Fruit fly (Drosophila melanogaster) whole organism, embryonic: ENCODE results near the gene borr.

ENCODE experiments used
- Aef1 ChIP-seq: fragments of 200-800 bp; sonication (Bioruptor generic); IDR thresholded peaks from 3 replicates; pipeline ENCODE4 v1.3.6; 2022; ENCODE audit warnings: missing biosample characterization, missing genetic modification characterization
- Asciz ChIP-seq: fragments of 200-800 bp; sonication (Bioruptor generic); optimal IDR thresholded peaks from 2 replicates; lab custom pipeline; 2017; ENCODE audit warnings: missing biosample characterization, mild to moderate bottlenecking, missing genetic modification characterization, missing genetic modification reagents
- Atf3 ChIP-seq: fragments of 200-800 bp; sonication (Bioruptor generic); optimal IDR thresholded peaks from 3 replicates; lab custom pipeline; 2016; ENCODE audit warnings: missing biosample characterization, missing genetic modification characterization
- Bgb ChIP-seq: fragments of 200-800 bp; sonication (Bioruptor generic); IDR thresholded peaks from 2 replicates; pipeline ENCODE4 v1.3.6; 2022; ENCODE audit warnings: missing biosample characterization, missing genetic modification characterization; ENCODE audit not compliant: partially characterized antibody
- CG12219 ChIP-seq: fragments of 200-800 bp; sonication (Bioruptor generic); optimal IDR thresholded peaks from 3 replicates; lab custom pipeline; 2018; ENCODE audit warnings: missing biosample characterization, mild to moderate bottlenecking, missing genetic modification characterization
- CG1233 ChIP-seq: fragments of 200-800 bp; sonication (Bioruptor generic); optimal IDR thresholded peaks from 4 replicates; lab custom pipeline; 2018; ENCODE audit warnings: missing biosample characterization, mild to moderate bottlenecking, missing genetic modification characterization
- CG15479 ChIP-seq: fragments of 200-800 bp; sonication (Bioruptor generic); optimal IDR thresholded peaks from 3 replicates; lab custom pipeline; 2019; ENCODE audit warnings: missing biosample characterization, mild to moderate bottlenecking, missing genetic modification characterization, moderate library complexity
- CG15601 ChIP-seq: fragments of 200-800 bp; sonication (Bioruptor generic); optimal IDR thresholded peaks from 3 replicates; lab custom pipeline; 2019; ENCODE audit warnings: missing biosample characterization, mild to moderate bottlenecking, missing genetic modification characterization, moderate library complexity
- CG16779 ChIP-seq: fragments of 200-800 bp; sonication (Bioruptor generic); IDR thresholded peaks from 2 replicates; pipeline ENCODE4 v1.3.6; 2022; ENCODE audit warnings: missing biosample characterization, missing genetic modification characterization
- CG17186 ChIP-seq: fragments of 200-800 bp; sonication (Bioruptor generic); optimal IDR thresholded peaks from 3 replicates; lab custom pipeline; 2017; ENCODE audit warnings: missing biosample characterization, missing genetic modification reagents, missing genetic modification characterization
- CG17328 ChIP-seq: fragments of 200-800 bp; sonication (Bioruptor generic); IDR thresholded peaks from 2 replicates; pipeline ENCODE4 v1.3.6; 2022; ENCODE audit warnings: missing biosample characterization, missing genetic modification characterization
- CG17361 ChIP-seq: fragments of 200-800 bp; sonication (Bioruptor generic); IDR thresholded peaks from 3 replicates; pipeline ENCODE4 v1.3.6; 2022; ENCODE audit warnings: missing biosample characterization, missing genetic modification characterization
- CG18011 ChIP-seq: fragments of 200-800 bp; sonication (Bioruptor generic); optimal IDR thresholded peaks from 2 replicates; lab custom pipeline; 2017; ENCODE audit warnings: missing biosample characterization, missing genetic modification characterization, mild to moderate bottlenecking, moderate library complexity, missing genotype
- CG3065 ChIP-seq: fragments of 200-800 bp; sonication (Bioruptor generic); optimal IDR thresholded peaks from 2 replicates; lab custom pipeline; 2016; ENCODE audit warnings: missing biosample characterization, missing genetic modification characterization
- CG3995 ChIP-seq: fragments of 200-800 bp; sonication (Bioruptor generic); optimal IDR thresholded peaks from 3 replicates; lab custom pipeline; 2016; ENCODE audit warnings: missing biosample characterization, missing genetic modification characterization
- CG4404 ChIP-seq: fragments of 200-800 bp; sonication (Bioruptor generic); IDR thresholded peaks from 2 replicates; pipeline ENCODE4 v1.3.6; 2022; ENCODE audit warnings: missing biosample characterization, missing genetic modification characterization
- CG4730 ChIP-seq: fragments of 200-800 bp; sonication (Bioruptor generic); IDR thresholded peaks from 2 replicates; pipeline ENCODE4 v1.3.6; 2022; ENCODE audit warnings: missing biosample characterization, missing genetic modification characterization
- CG5245 ChIP-seq: fragments of 200-800 bp; sonication (Bioruptor generic); optimal IDR thresholded peaks from 3 replicates; lab custom pipeline; 2016; ENCODE audit warnings: missing biosample characterization, missing genetic modification characterization
- CG9215 ChIP-seq: fragments of 200-800 bp; sonication (Bioruptor generic); IDR thresholded peaks from 2 replicates; pipeline ENCODE4 v1.3.6; 2022; ENCODE audit warnings: missing biosample characterization, missing genetic modification characterization
- CG9876 ChIP-seq: fragments of 200-800 bp; sonication (Bioruptor generic); optimal IDR thresholded peaks from 2 replicates; lab custom pipeline; 2016; ENCODE audit warnings: missing biosample characterization, missing genetic modification characterization
- CHES-1-like ChIP-seq: fragments of 200-800 bp; sonication (Bioruptor generic); optimal IDR thresholded peaks from 2 replicates; lab custom pipeline; 2016; ENCODE audit warnings: missing biosample characterization, missing genetic modification characterization
- CrebB ChIP-seq: fragments of 200-800 bp; sonication (Bioruptor generic); optimal IDR thresholded peaks from 3 replicates; lab custom pipeline; 2018; ENCODE audit warnings: missing biosample characterization, mild to moderate bottlenecking, missing genetic modification characterization
- E2f1 ChIP-seq: fragments of 200-800 bp; sonication (Bioruptor generic); IDR thresholded peaks from 2 replicates; pipeline ENCODE4 v1.3.6; 2022; ENCODE audit warnings: missing biosample characterization, missing genetic modification characterization
- ERR ChIP-seq: fragments of 200-800 bp; sonication (Bioruptor generic); optimal IDR thresholded peaks from 2 replicates; lab custom pipeline; 2016; ENCODE audit warnings: missing biosample characterization, missing genetic modification characterization
- Fer2 ChIP-seq: fragments of 200-800 bp; sonication (Bioruptor generic); optimal IDR thresholded peaks from 2 replicates; lab custom pipeline; 2018; ENCODE audit warnings: missing biosample characterization, mild to moderate bottlenecking, missing genetic modification characterization, moderate library complexity
- Hey ChIP-seq: fragments of 200-800 bp; sonication (Bioruptor generic); optimal IDR thresholded peaks from 3 replicates; lab custom pipeline; 2018; ENCODE audit warnings: missing biosample characterization, mild to moderate bottlenecking, missing genetic modification characterization
- Hr3 ChIP-seq: fragments of 200-800 bp; sonication (Bioruptor generic); optimal IDR thresholded peaks from 3 replicates; lab custom pipeline; 2016; ENCODE audit warnings: missing biosample characterization, missing genetic modification characterization
- Hr78 ChIP-seq, 2 experiments: fragments of 200-800 bp in 1 of 2; fragments of >200 bp in 1 of 2; sonication (Bioruptor generic) in 1 of 2; optimal IDR thresholded peaks; 2 replicates each; lab custom pipeline; 2017 to 2019; ENCODE audit warnings: missing biosample characterization in 2 of 2, missing genetic modification characterization in 2 of 2, mild to moderate bottlenecking in 1 of 2, moderate library complexity in 1 of 2
- MTF-1 ChIP-seq: fragments of 200-800 bp; sonication (Bioruptor generic); optimal IDR thresholded peaks from 2 replicates; lab custom pipeline; 2018; ENCODE audit warnings: missing biosample characterization, mild to moderate bottlenecking, missing genetic modification characterization, borderline replicate concordance
- Max ChIP-seq: fragments of 200-800 bp; sonication (Bioruptor generic); optimal IDR thresholded peaks from 2 replicates; lab custom pipeline; 2016; ENCODE audit warnings: missing biosample characterization, mild to moderate bottlenecking, missing genetic modification characterization
- Spps ChIP-seq: fragments of 200-800 bp; sonication (Bioruptor generic); optimal IDR thresholded peaks from 2 replicates; lab custom pipeline; 2018; ENCODE audit warnings: missing biosample characterization, mild to moderate bottlenecking, missing genetic modification characterization
- Ssrp ChIP-seq: fragments of 200-800 bp; sonication (Bioruptor generic); optimal IDR thresholded peaks from 2 replicates; lab custom pipeline; 2018; ENCODE audit warnings: missing biosample characterization, mild to moderate bottlenecking, missing genetic modification characterization, moderate library complexity
- abd-A ChIP-seq: fragments of 200-800 bp; sonication (Bioruptor generic); optimal IDR thresholded peaks from 3 replicates; lab custom pipeline; 2019; ENCODE audit warnings: missing biosample characterization, mild to moderate bottlenecking, missing genetic modification characterization, moderate library complexity
- al ChIP-seq: fragments of 200-800 bp; sonication (Bioruptor generic); IDR thresholded peaks from 2 replicates; pipeline ENCODE4 v1.3.6; 2022; ENCODE audit warnings: missing biosample characterization, missing genetic modification characterization
- crc ChIP-seq: fragments of 200-800 bp; sonication (Bioruptor generic); optimal IDR thresholded peaks from 2 replicates; lab custom pipeline; 2016; ENCODE audit warnings: missing biosample characterization, missing genetic modification characterization
- dan ChIP-seq: fragments of 200-800 bp; sonication (Bioruptor generic); IDR thresholded peaks from 2 replicates; pipeline ENCODE4 v1.3.6; 2022; ENCODE audit warnings: missing biosample characterization, missing genetic modification characterization
- dimm ChIP-seq: fragments of 200-800 bp; sonication (Bioruptor generic); IDR thresholded peaks from 2 replicates; pipeline ENCODE4 v1.3.6; 2022; ENCODE audit warnings: missing biosample characterization, missing genetic modification characterization
- dm ChIP-seq: fragments of 200-800 bp; sonication (Bioruptor generic); optimal IDR thresholded peaks from 3 replicates; lab custom pipeline; 2016; ENCODE audit warnings: missing biosample characterization, missing genetic modification characterization
- emc ChIP-seq: fragments of 200-800 bp; sonication (Bioruptor generic); optimal IDR thresholded peaks from 2 replicates; lab custom pipeline; 2016; ENCODE audit warnings: missing biosample characterization, missing genetic modification characterization
- eyg ChIP-seq: fragments of 200-800 bp; sonication (Bioruptor generic); optimal IDR thresholded peaks from 3 replicates; lab custom pipeline; 2016; ENCODE audit warnings: missing biosample characterization, missing genetic modification characterization
- fd102C ChIP-seq: fragments of 200-800 bp; sonication (Bioruptor generic); optimal IDR thresholded peaks from 2 replicates; lab custom pipeline; 2018; ENCODE audit warnings: missing biosample characterization, mild to moderate bottlenecking, missing genetic modification characterization, moderate library complexity
- nerfin-1 ChIP-seq: fragments of 200-800 bp; sonication (Bioruptor generic); optimal IDR thresholded peaks from 3 replicates; lab custom pipeline; 2019; ENCODE audit warnings: missing biosample characterization, mild to moderate bottlenecking, missing genetic modification characterization, moderate library complexity
- nerfin-2 ChIP-seq: fragments of 200-800 bp; sonication (Bioruptor generic); IDR thresholded peaks from 2 replicates; pipeline ENCODE4 v1.3.6; 2022; ENCODE audit warnings: missing biosample characterization, missing genetic modification characterization; ENCODE audit not compliant: partially characterized antibody
- pho ChIP-seq: fragments of 200-800 bp; sonication (Bioruptor generic); optimal IDR thresholded peaks from 2 replicates; lab custom pipeline; 2016; ENCODE audit warnings: missing biosample characterization, missing genetic modification characterization
- prd ChIP-seq, 3 experiments: fragments of >200 bp in 2 of 3; fragments of 200-800 bp in 1 of 3; sonication (Bioruptor generic) in 1 of 3; optimal IDR thresholded peaks in 2 of 3; IDR thresholded peaks in 1 of 3; 2 replicates in 2 of 3; 3 replicates in 1 of 3; pipeline versions ENCODE4 v1.3.6 to Lab custom; 2017 to 2022; ENCODE audit warnings: missing biosample characterization in 1 of 3, missing genetic modification characterization in 1 of 3
- schlank ChIP-seq: fragments of 200-800 bp; sonication (Bioruptor generic); optimal IDR thresholded peaks from 2 replicates; lab custom pipeline; 2018; ENCODE audit warnings: missing biosample characterization, mild to moderate bottlenecking, missing genetic modification characterization
- tup ChIP-seq: fragments of 200-800 bp; sonication (Bioruptor generic); optimal IDR thresholded peaks from 2 replicates; lab custom pipeline; 2016; ENCODE audit warnings: missing biosample characterization, mild to moderate bottlenecking, missing genetic modification characterization, moderate library complexity
- zf30C ChIP-seq: fragments of 200-800 bp; sonication (Bioruptor generic); optimal IDR thresholded peaks from 3 replicates; lab custom pipeline; 2018; ENCODE audit warnings: missing biosample characterization, mild to moderate bottlenecking, missing genetic modification characterization

borr gene

dm6 chr2L:9210864-9211701, 41.8 kb downstream of the borr start (continued):
- TF ChIP-seq MTF-1 (GFP tag; lab: Kevin White, UChicago), result no peak
- no peak for TF ChIP-seq CG16779 (GFP tag; lab: Robert Waterston, UW)
- peak; percentile 54 for TF ChIP-seq Asciz (GFP tag; lab: Kevin White, UChicago)
- TF ChIP-seq CG18011 (GFP tag; lab: Kevin White, UChicago), result peak; percentile 31
- 0 out of 2 replicates have a peak, but pooled peaks have one; percentile 23 for TF ChIP-seq CG4404 (GFP tag; lab: Robert Waterston, UW)
- TF ChIP-seq nerfin-2, result no peak
- TF ChIP-seq CG3995 (GFP tag; lab: Kevin White, UChicago), result no peak
- TF ChIP-seq eyg (GFP tag; lab: Kevin White, UChicago), result no peak
- no peak for TF ChIP-seq emc
- TF ChIP-seq abd-A (tag; lab: Kevin White, UChicago), result no peak
- no peak for TF ChIP-seq CG17186 (GFP tag; lab: Kevin White, UChicago)
- no peak; the same call in 1 of the 2 replicates for TF ChIP-seq CG17328 (GFP tag; lab: Robert Waterston, UW)
- TF ChIP-seq Hr78 (GFP tag; optimal IDR thresholded peaks at IDR 0.05; lab: Kevin White, UChicago), result peak in 1 of 2 experiments; percentile 25
- TF ChIP-seq CG5245, result peak; percentile 8
- TF ChIP-seq CG4730, result 0 out of 2 replicates have a peak, but pooled peaks have one; percentile 22
- TF ChIP-seq dan (GFP tag; lab: Robert Waterston, UW), result no peak
- TF ChIP-seq Ssrp, result peak; percentile 58
- peak; percentile 9 for TF ChIP-seq pho (GFP tag; lab: Kevin White, UChicago)
- peak; percentile 25 for TF ChIP-seq nerfin-1 (tag; lab: Kevin White, UChicago)
- TF ChIP-seq dimm, result no peak
- TF ChIP-seq tup (GFP tag; lab: Kevin White, UChicago), result no peak
- peak; percentile 8 for TF ChIP-seq CG3065
- TF ChIP-seq CG9215 (GFP tag; lab: Robert Waterston, UW), result no peak
- peak; percentile 49 for TF ChIP-seq CG1233 (GFP tag; lab: Kevin White, UChicago)
- TF ChIP-seq ERR, result no peak
- TF ChIP-seq Fer2 (tag; lab: Kevin White, UChicago), result no peak
- TF ChIP-seq zf30C (GFP tag; lab: Kevin White, UChicago), result peak; percentile 35
- TF ChIP-seq Bgb (GFP tag; lab: Robert Waterston, UW), result no peak
- no peak for TF ChIP-seq Hey (tag; lab: Kevin White, UChicago)
- TF ChIP-seq CG12219 (GFP tag; lab: Kevin White, UChicago), result peak; percentile 49
- TF ChIP-seq schlank, result no peak
- TF ChIP-seq CHES-1-like, result no peak
- no peak for TF ChIP-seq Spps (tag; lab: Kevin White, UChicago)
- no peak for TF ChIP-seq Atf3 (GFP tag; lab: Kevin White, UChicago)
- TF ChIP-seq dm (GFP tag; lab: Kevin White, UChicago), result no peak
- peak; percentile 66 for TF ChIP-seq CG15601 (tag; lab: Kevin White, UChicago)
- TF ChIP-seq Aef1 (GFP tag; lab: Robert Waterston, UW), result no peak
- peak; percentile 74 for TF ChIP-seq CG17361 (GFP tag; lab: Robert Waterston, UW)
- peak; percentile 32; the same call in 1 of the 2 replicates for TF ChIP-seq al (GFP tag; lab: Robert Waterston, UW)
- peak; percentile 30; the same call in 1 of the 2 replicates for TF ChIP-seq E2f1
- no peak for TF ChIP-seq fd102C (GFP tag; lab: Kevin White, UChicago)
- no peak for TF ChIP-seq prd (optimal IDR thresholded peaks at IDR 0.05; lab: Kevin White, UChicago)
- peak; percentile 65 for TF ChIP-seq prd (GFP tag; IDR thresholded peaks at IDR 0.05; lab: Robert Waterston, UW)
- TF ChIP-seq crc (GFP tag; lab: Kevin White, UChicago), result no peak
- TF ChIP-seq Max (GFP tag; lab: Kevin White, UChicago), result peak; percentile 68
- TF ChIP-seq CG15479, result no peak
- TF ChIP-seq CrebB (tag; lab: Kevin White, UChicago), result no peak
- TF ChIP-seq Hr3, result peak; percentile 57
- TF ChIP-seq CG9876, result no peak
